Worm (Caenorhabditis elegans): Measurements from ENCODE around the gene wdr-54.

The wdr-54 gene

DNA sequence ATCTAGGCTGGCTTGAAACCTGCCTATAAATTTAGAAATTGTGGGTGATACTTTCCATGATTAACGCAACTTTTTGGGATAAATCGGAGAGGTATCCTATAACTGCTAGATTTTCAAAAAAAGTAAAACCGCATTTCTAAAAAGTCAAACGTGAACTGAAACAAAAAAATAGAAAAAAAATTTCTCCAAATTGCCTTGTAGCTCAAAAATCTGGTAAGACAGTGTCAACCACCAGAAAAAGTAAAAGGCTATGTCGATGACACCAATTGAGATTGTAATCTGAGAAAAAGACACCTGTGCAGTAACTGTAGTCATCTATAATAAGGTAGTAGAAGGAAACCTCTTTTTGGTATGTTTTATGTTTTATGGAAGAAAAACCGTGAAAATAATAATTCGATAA lies at the start of gene wdr-54:
wdr-54 (plus strand) TSS at position 301 of the 400 bp plus-strand sequence.
- no peak for TF ChIP-seq nhr-28 (tag; optimal IDR thresholded peaks at IDR 0.05)
- TF ChIP-seq lin-13 (tag; optimal IDR thresholded peaks at IDR 0.05), result no peak
- no peak for TF ChIP-seq ceh-43 (GFP tag; optimal IDR thresholded peaks at IDR 0.05)
- TF ChIP-seq flh-1 (GFP tag; optimal IDR thresholded peaks at IDR 0.05), result no peak
- no peak for TF ChIP-seq cnd-1 (tag; optimal IDR thresholded peaks at IDR 0.05)
- TF ChIP-seq ces-1 (GFP tag; optimal IDR thresholded peaks at IDR 0.05), result no peak
- no peak for TF ChIP-seq mls-2 (tag; optimal IDR thresholded peaks at IDR 0.05)
- TF ChIP-seq blmp-1 (tag; optimal IDR thresholded peaks at IDR 0.05), result no peak
- no peak for TF ChIP-seq mep-1 (tag; optimal IDR thresholded peaks at IDR 0.05)
- TF ChIP-seq ham-2 (GFP tag; optimal IDR thresholded peaks at IDR 0.05), result no peak
- TF ChIP-seq sptf-1 (tag; optimal IDR thresholded peaks at IDR 0.05), result no peak
- no peak for TF ChIP-seq hlh-1 (tag; optimal IDR thresholded peaks at IDR 0.05)
- TF ChIP-seq snpc-4 (tag; optimal IDR thresholded peaks at IDR 0.05), result no peak
- TF ChIP-seq tbx-8 (GFP tag; optimal IDR thresholded peaks at IDR 0.05), result no peak
- TF ChIP-seq ceh-83 (GFP tag; optimal IDR thresholded peaks at IDR 0.05), result no peak
- no peak for TF ChIP-seq unc-62 (GFP tag; optimal IDR thresholded peaks at IDR 0.05)
- TF ChIP-seq bed-3 (GFP tag; optimal IDR thresholded peaks at IDR 0.05), result no peak

DNA sequence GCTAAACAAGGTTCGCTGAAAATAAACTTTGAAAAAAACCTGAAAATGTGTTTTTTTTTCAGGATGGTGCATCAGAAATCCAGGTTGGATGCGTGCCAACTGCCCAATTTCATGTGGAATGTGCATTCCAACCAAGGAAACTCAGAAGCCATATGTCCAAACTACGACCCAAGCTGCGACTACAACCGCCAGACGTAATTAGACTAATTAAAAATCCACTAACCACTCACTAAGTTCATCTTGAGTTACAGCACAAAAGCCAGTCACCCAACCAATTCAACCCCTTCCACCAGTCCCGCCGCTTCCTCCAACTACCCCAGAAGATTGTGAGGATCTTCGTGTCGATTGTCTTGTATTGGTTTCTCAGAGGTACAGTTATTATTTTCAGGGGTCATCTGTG lies 49.4 kb upstream of the wdr-54 start:
- TF ChIP-seq ceh-43 (GFP tag; optimal IDR thresholded peaks at IDR 0.05) (no peak), ces-1 (GFP tag; optimal IDR thresholded peaks at IDR 0.05) (no peak), zip-8 (tag; optimal IDR thresholded peaks at IDR 0.05) (no peak), ceh-39 (tag; optimal IDR thresholded peaks at IDR 0.05) (no peak), tbx-8 (GFP tag; optimal IDR thresholded peaks at IDR 0.05) (no peak), bed-3 (GFP tag; optimal IDR thresholded peaks at IDR 0.05) (no peak), unc-120 (tag; optimal IDR thresholded peaks at IDR 0.05; ENCODE audit: poor library complexity, severe bottlenecking) (no peak), nhr-2 (tag; optimal IDR thresholded peaks at IDR 0.05) (no peak), ham-2 (GFP tag; optimal IDR thresholded peaks at IDR 0.05) (no peak)

ce11 chrX:780027-780426 lies 48.7 kb upstream of the wdr-54 start:
- TF ChIP-seq elt-1 (tag; optimal IDR thresholded peaks at IDR 0.05; ENCODE audit: borderline replicate concordance, insufficient read depth), result no peak
- TF ChIP-seq ham-2 (GFP tag; optimal IDR thresholded peaks at IDR 0.05), result no peak
- no peak for TF ChIP-seq unc-39 (tag; optimal IDR thresholded peaks at IDR 0.05)
- TF ChIP-seq ceh-39 (tag; optimal IDR thresholded peaks at IDR 0.05), result no peak
- TF ChIP-seq lsy-2 (tag; optimal IDR thresholded peaks at IDR 0.05), result no peak
- no peak for TF ChIP-seq unc-120 (tag; optimal IDR thresholded peaks at IDR 0.05; ENCODE audit: poor library complexity, severe bottlenecking)
- TF ChIP-seq ceh-43 (GFP tag; optimal IDR thresholded peaks at IDR 0.05), result no peak
- no peak for TF ChIP-seq drap-1 (GFP tag; optimal IDR thresholded peaks at IDR 0.05)
- no peak for TF ChIP-seq nhr-237 (tag; optimal IDR thresholded peaks at IDR 0.05)
- TF ChIP-seq nhr-12 (tag; optimal IDR thresholded peaks at IDR 0.05), result no peak
- TF ChIP-seq mep-1 (tag; optimal IDR thresholded peaks at IDR 0.05), result no peak
- no peak for TF ChIP-seq lin-32 (GFP tag; optimal IDR thresholded peaks at IDR 0.05)
- TF ChIP-seq mls-2 (tag; optimal IDR thresholded peaks at IDR 0.05), result no peak
- no peak for TF ChIP-seq ces-1 (GFP tag; optimal IDR thresholded peaks at IDR 0.05)
- TF ChIP-seq M03D4.4 (tag; optimal IDR thresholded peaks at IDR 0.05), result no peak
- TF ChIP-seq lin-13 (tag; optimal IDR thresholded peaks at IDR 0.05), result no peak
- TF ChIP-seq sem-2 (GFP tag; optimal IDR thresholded peaks at IDR 0.05), result no peak

ce11 chrX:784853-785252 lies 43.9 kb upstream of the wdr-54 start, which contains the start of gene T04G9.6:
T04G9.6 (minus strand) TSS chrX:784953.
- TF ChIP-seq mep-1 (tag; optimal IDR thresholded peaks at IDR 0.05), result no peak
- TF ChIP-seq ztf-11 (tag; optimal IDR thresholded peaks at IDR 0.05), result no peak
- TF ChIP-seq unc-39 (tag; optimal IDR thresholded peaks at IDR 0.05), result no peak
- no peak for TF ChIP-seq ceh-83 (GFP tag; optimal IDR thresholded peaks at IDR 0.05)
- TF ChIP-seq lin-32 (GFP tag; optimal IDR thresholded peaks at IDR 0.05), result no peak
- no peak for TF ChIP-seq bed-3 (GFP tag; optimal IDR thresholded peaks at IDR 0.05)
- no peak for TF ChIP-seq sem-2 (GFP tag; optimal IDR thresholded peaks at IDR 0.05)
- no peak for TF ChIP-seq tbx-8 (GFP tag; optimal IDR thresholded peaks at IDR 0.05)
- no peak for TF ChIP-seq ceh-39 (tag; optimal IDR thresholded peaks at IDR 0.05)
- no peak for TF ChIP-seq ceh-43 (GFP tag; optimal IDR thresholded peaks at IDR 0.05)
- TF ChIP-seq mls-2 (tag; optimal IDR thresholded peaks at IDR 0.05), result no peak
- no peak for TF ChIP-seq cnd-1 (tag; optimal IDR thresholded peaks at IDR 0.05)
- TF ChIP-seq hlh-1 (tag; optimal IDR thresholded peaks at IDR 0.05), result no peak
- no peak for TF ChIP-seq lin-13 (tag; optimal IDR thresholded peaks at IDR 0.05)
- TF ChIP-seq elt-3 (tag; optimal IDR thresholded peaks at IDR 0.05), result no peak
- TF ChIP-seq nhr-237 (tag; optimal IDR thresholded peaks at IDR 0.05), result no peak
- no peak for TF ChIP-seq mab-5 (tag; optimal IDR thresholded peaks at IDR 0.05)
- no peak for TF ChIP-seq flh-1 (GFP tag; optimal IDR thresholded peaks at IDR 0.05)
- TF ChIP-seq nhr-2 (tag; optimal IDR thresholded peaks at IDR 0.05), result no peak
- no peak for TF ChIP-seq elt-1 (tag; optimal IDR thresholded peaks at IDR 0.05; ENCODE audit: borderline replicate concordance, insufficient read depth)

Measured in whole organism, mixed stage, embryonic.